Worm (Caenorhabditis elegans) whole organism, young adult: Measurements from ENCODE around the gene dhs-13.

Experiments used
- C06A6.2 ChIP-seq: fragments of 200-800 bp; sonication (Bioruptor generic); conservative IDR thresholded peaks from 2 replicates; pipeline ENCODE4 v1.3.6; 2022; ENCODE audit warnings: missing genetic modification characterization, missing compliant biosample characterization
- ZK185.1 ChIP-seq: sonication (generic microtip); optimal IDR thresholded peaks from 2 replicates; lab custom pipeline; 2016; ENCODE audit warnings: mild to moderate bottlenecking, missing genetic modification characterization, missing compliant biosample characterization; ENCODE audit not compliant: poor library complexity, severe bottlenecking
- dpff-1 ChIP-seq: sonication (generic microtip); optimal IDR thresholded peaks from 2 replicates; lab custom pipeline; 2017; ENCODE audit warnings: mild to moderate bottlenecking, missing genetic modification characterization, missing compliant biosample characterization
- madf-3 ChIP-seq: fragments of 200-800 bp; sonication (Bioruptor generic); IDR thresholded peaks from 2 replicates; pipeline ENCODE4 v1.3.6; 2022; ENCODE audit warnings: missing genetic modification reagents, missing genetic modification characterization, missing compliant biosample characterization
- madf-8 ChIP-seq: fragments of 200-800 bp; sonication (Bioruptor generic); conservative IDR thresholded peaks from 2 replicates; pipeline ENCODE4 v1.3.6; 2022; ENCODE audit warnings: missing genetic modification reagents, missing genetic modification characterization, missing compliant biosample characterization

- TF ChIP-seq madf-8 (GFP tag; lab: Robert Waterston, UW) (no peak), dpff-1 (no peak), madf-3 (GFP tag; lab: Robert Waterston, UW) (no peak), C06A6.2 (GFP tag; lab: Robert Waterston, UW) (no peak), ZK185.1 (tag; lab: Kevin White, UChicago) (no peak)
Measured at ce11 chrV:1779994-1780393, 8.5 kb upstream of the dhs-13 start.
